Worm (Caenorhabditis elegans) whole organism, early embryonic: ENCODE results near the gene Y43C5A.2.

Source experiments
- B0310.2 ChIP-seq: sonication (generic microtip); optimal IDR thresholded peaks from 2 replicates; lab custom pipeline; 2016; ENCODE audit warnings: mild to moderate bottlenecking, missing genetic modification characterization, missing compliant biosample characterization
- F13C5.2 ChIP-seq: sonication (generic microtip); optimal IDR thresholded peaks from 2 replicates; lab custom pipeline; 2017; ENCODE audit warnings: mild to moderate bottlenecking, missing genetic modification characterization, inconsistent platforms, missing compliant biosample characterization
- aly-1 ChIP-seq: sonication (generic microtip); optimal IDR thresholded peaks from 2 replicates; lab custom pipeline; 2016; ENCODE audit warnings: missing genetic modification characterization, missing compliant biosample characterization
- ama-1 ChIP-seq: fragments of 150-350 bp; optimal IDR thresholded peaks from 2 replicates; lab custom pipeline; 2014
- ceh-36 ChIP-seq: sonication (generic microtip); optimal IDR thresholded peaks from 2 replicates; lab custom pipeline; 2016; ENCODE audit warnings: missing genetic modification characterization, inconsistent platforms, missing compliant biosample characterization
- flt-1 ChIP-seq: fragments of 200-800 bp; sonication (Bioruptor generic); IDR thresholded peaks from 2 replicates; pipeline ENCODE4 v1.3.6; 2022; ENCODE audit warnings: missing genetic modification characterization, missing compliant biosample characterization
- hmbx-1 ChIP-seq: sonication (generic microtip); optimal IDR thresholded peaks from 2 replicates; lab custom pipeline; 2016; ENCODE audit warnings: mild to moderate bottlenecking, missing genetic modification characterization, missing compliant biosample characterization
- hnd-1 ChIP-seq: sonication (generic microtip); optimal IDR thresholded peaks from 2 replicates; lab custom pipeline; 2016; ENCODE audit warnings: missing genetic modification characterization, missing compliant biosample characterization
- pes-1 ChIP-seq: fragments of 200-800 bp; sonication (Bioruptor generic); IDR thresholded peaks from 2 replicates; pipeline ENCODE4 v1.3.6; 2022; ENCODE audit warnings: missing genetic modification reagents, missing genetic modification characterization, missing compliant biosample characterization
- sea-1 ChIP-seq: fragments of 200-800 bp; sonication (Bioruptor generic); conservative IDR thresholded peaks from 2 replicates; pipeline ENCODE4 v1.3.6; 2022; ENCODE audit warnings: missing genetic modification characterization, missing compliant biosample characterization
- tbx-37 ChIP-seq: fragments of 200-800 bp; sonication (Bioruptor generic); conservative IDR thresholded peaks from 2 replicates; pipeline ENCODE4 v1.3.6; 2022; ENCODE audit warnings: missing genetic modification reagents, missing genetic modification characterization, missing compliant biosample characterization
- tra-4 ChIP-seq: sonication (generic microtip); optimal IDR thresholded peaks from 2 replicates; lab custom pipeline; 2017; ENCODE audit warnings: missing genetic modification characterization, missing compliant biosample characterization

ce11 chrIV:10313565-10313964 is 43.9 kb downstream of the Y43C5A.2 start, which contains the start of gene acs-18:
- TF ChIP-seq sea-1 (no peak), ama-1 (no peak), ceh-36 (no peak), hmbx-1 (tag; lab: Kevin White, UChicago) (no peak), hnd-1 (tag; lab: Kevin White, UChicago) (no peak), flt-1 (GFP tag; lab: Robert Waterston, UW) (no peak), tra-4 (no peak), B0310.2 (tag; lab: Kevin White, UChicago) (no peak), pes-1 (no peak), aly-1 (no peak), F13C5.2 (tag; lab: Kevin White, UChicago) (no peak), tbx-37 (GFP tag; lab: Robert Waterston, UW) (no peak)
